Worm (Caenorhabditis elegans): ENCODE data around the gene C44H9.5.

- TF ChIP-seq nhr-237 (tag; optimal IDR thresholded peaks at IDR 0.05) = no peak
- TF ChIP-seq ztf-11 (tag; optimal IDR thresholded peaks at IDR 0.05) = no peak
- no peak for TF ChIP-seq mab-5 (tag; optimal IDR thresholded peaks at IDR 0.05)
- no peak for TF ChIP-seq nhr-25 (tag; optimal IDR thresholded peaks at IDR 0.05)
- no peak for TF ChIP-seq sem-4 (tag; optimal IDR thresholded peaks at IDR 0.05)
- TF ChIP-seq unc-62 (GFP tag; optimal IDR thresholded peaks at IDR 0.05) = no peak
- TF ChIP-seq skn-1 (tag; optimal IDR thresholded peaks at IDR 0.05) = no peak
- TF ChIP-seq snpc-4 (tag; optimal IDR thresholded peaks at IDR 0.05) = no peak
- no peak for TF ChIP-seq mdl-1 (tag; optimal IDR thresholded peaks at IDR 0.05)
- no peak for TF ChIP-seq lin-39 (tag; optimal IDR thresholded peaks at IDR 0.05)
- TF ChIP-seq ama-1 (optimal IDR thresholded peaks at IDR 0.05) = no peak
These were observed 27.9 kb upstream of the C44H9.5 start for ce11 chrV:12877579-12877978.
